Worm (Caenorhabditis elegans) whole organism, L2 larva: ENCODE results near the gene ver-3.

Source experiments
- C34F6.9 ChIP-seq: fragments of 150-350 bp; optimal IDR thresholded peaks from 2 replicates; lab custom pipeline; 2014; ENCODE audit warnings: missing biosample characterization, missing genetic modification characterization
- F13H6.1 ChIP-seq: sonication (generic microtip); optimal IDR thresholded peaks from 2 replicates; lab custom pipeline; 2016; ENCODE audit warnings: missing genetic modification characterization, missing compliant biosample characterization
- Y55F3AM.14 ChIP-seq: fragments of 200-800 bp; sonication (Bioruptor generic); optimal IDR thresholded peaks from 2 replicates; lab custom pipeline; 2018; ENCODE audit warnings: mild to moderate bottlenecking, missing genetic modification characterization, missing compliant biosample characterization
- ZK546.5 ChIP-seq: sonication (generic microtip); optimal IDR thresholded peaks from 2 replicates; lab custom pipeline; 2017; ENCODE audit warnings: missing biosample characterization, missing genetic modification characterization
- alr-1 ChIP-seq: fragments of 150-350 bp; optimal IDR thresholded peaks from 2 replicates; lab custom pipeline; 2014; ENCODE audit warnings: missing biosample characterization, missing genetic modification characterization
- aly-2 ChIP-seq: fragments of 150-350 bp; optimal IDR thresholded peaks from 2 replicates; lab custom pipeline; 2014; ENCODE audit warnings: missing biosample characterization, missing genetic modification characterization
- ama-1 ChIP-seq: fragments of 150-350 bp; optimal IDR thresholded peaks from 2 replicates; lab custom pipeline; 2018; ENCODE audit warnings: inconsistent platforms
- blmp-1 ChIP-seq: sonication (generic microtip); optimal IDR thresholded peaks from 2 replicates; lab custom pipeline; 2017; ENCODE audit warnings: missing genetic modification characterization, mild to moderate bottlenecking, missing compliant biosample characterization, antibody characterized with exemption, moderate library complexity; ENCODE audit not compliant: insufficient read depth
- ceh-16 ChIP-seq: fragments of 150-350 bp; optimal IDR thresholded peaks from 2 replicates; lab custom pipeline; 2014; ENCODE audit warnings: missing biosample characterization, missing genetic modification characterization
- ceh-82 ChIP-seq: fragments of 150-350 bp; optimal IDR thresholded peaks from 2 replicates; lab custom pipeline; 2014; ENCODE audit warnings: missing biosample characterization, missing genetic modification characterization
- crh-2 ChIP-seq: sonication (generic microtip); optimal IDR thresholded peaks from 2 replicates; lab custom pipeline; 2017; ENCODE audit warnings: missing biosample characterization, missing genetic modification characterization
- dmd-4 ChIP-seq: sonication (generic microtip); optimal IDR thresholded peaks from 2 replicates; lab custom pipeline; 2017; ENCODE audit warnings: missing biosample characterization, missing genetic modification characterization
- egl-27 ChIP-seq: sonication (generic microtip); optimal IDR thresholded peaks from 3 replicates; lab custom pipeline; 2017; ENCODE audit warnings: missing biosample characterization, missing genetic modification reagents, missing genetic modification characterization
- elt-1 ChIP-seq: fragments of 150-350 bp; optimal IDR thresholded peaks from 2 replicates; lab custom pipeline; 2014; ENCODE audit warnings: missing biosample characterization, missing genetic modification characterization
- elt-3 ChIP-seq: sonication (generic microtip); optimal IDR thresholded peaks from 2 replicates; lab custom pipeline; 2017; ENCODE audit warnings: missing biosample characterization, missing genetic modification characterization
- fos-1 ChIP-seq: fragments of 150-350 bp; optimal IDR thresholded peaks from 2 replicates; lab custom pipeline; 2014; ENCODE audit warnings: missing biosample characterization, missing genetic modification characterization
- lin-11 ChIP-seq: fragments of 150-350 bp; sonication (generic microtip); optimal IDR thresholded peaks from 2 replicates; lab custom pipeline; 2014; ENCODE audit warnings: missing biosample characterization, missing genetic modification characterization, inconsistent platforms, mixed read lengths
- lin-13 ChIP-seq: fragments of 150-350 bp; optimal IDR thresholded peaks from 2 replicates; lab custom pipeline; 2014; ENCODE audit warnings: missing biosample characterization, missing genetic modification reagents, missing genetic modification characterization
- lin-39 ChIP-seq: fragments of 150-350 bp; optimal IDR thresholded peaks from 2 replicates; lab custom pipeline; 2014; ENCODE audit warnings: missing biosample characterization, missing genetic modification reagents, missing genetic modification characterization
- lsy-2 ChIP-seq, 2 experiments: fragments of 150-350 bp in 1 of 2; sonication (generic microtip) in 1 of 2; optimal IDR thresholded peaks; 2 replicates each; lab custom pipeline; 2014 to 2017; ENCODE audit warnings: missing biosample characterization in 2 of 2, missing genetic modification characterization in 2 of 2
- mab-5 ChIP-seq: fragments of 150-350 bp; optimal IDR thresholded peaks from 2 replicates; lab custom pipeline; 2014; ENCODE audit warnings: missing biosample characterization, missing genetic modification characterization
- mbf-1 ChIP-seq: sonication (generic microtip); optimal IDR thresholded peaks from 2 replicates; lab custom pipeline; 2017; ENCODE audit warnings: missing biosample characterization, missing genetic modification characterization
- mdl-1 ChIP-seq, 2 experiments: fragments of 150-350 bp in 1 of 2; sonication (generic microtip) in 1 of 2; optimal IDR thresholded peaks; 2 replicates each; lab custom pipeline; 2017; ENCODE audit warnings: missing biosample characterization in 2 of 2, missing genetic modification characterization in 2 of 2
- nhr-12 ChIP-seq: fragments of 150-350 bp; optimal IDR thresholded peaks from 2 replicates; lab custom pipeline; 2014; ENCODE audit warnings: missing biosample characterization, missing genetic modification characterization
- nhr-129 ChIP-seq: fragments of 150-350 bp; optimal IDR thresholded peaks from 2 replicates; lab custom pipeline; 2014; ENCODE audit warnings: missing biosample characterization, missing genetic modification characterization
- nhr-21 ChIP-seq: fragments of 150-350 bp; optimal IDR thresholded peaks from 2 replicates; lab custom pipeline; 2014; ENCODE audit warnings: missing biosample characterization, missing genetic modification characterization
- nhr-23 ChIP-seq: fragments of 150-350 bp; optimal IDR thresholded peaks from 2 replicates; lab custom pipeline; 2014; ENCODE audit warnings: missing biosample characterization, missing genetic modification reagents, missing genetic modification characterization
- nhr-6 ChIP-seq: fragments of 150-350 bp; optimal IDR thresholded peaks from 2 replicates; lab custom pipeline; 2014; ENCODE audit warnings: missing biosample characterization, missing genetic modification characterization
- nhr-77 ChIP-seq: fragments of 150-350 bp; optimal IDR thresholded peaks from 2 replicates; lab custom pipeline; 2014; ENCODE audit warnings: missing biosample characterization, missing genetic modification characterization
- peb-1 ChIP-seq: fragments of 150-350 bp; optimal IDR thresholded peaks from 2 replicates; lab custom pipeline; 2014; ENCODE audit warnings: missing biosample characterization, missing genetic modification characterization
- sem-4 ChIP-seq: fragments of 150-350 bp; optimal IDR thresholded peaks from 2 replicates; lab custom pipeline; 2014; ENCODE audit warnings: missing biosample characterization, missing genetic modification reagents, missing genetic modification characterization
- skn-1 ChIP-seq: sonication (generic microtip); optimal IDR thresholded peaks from 2 replicates; lab custom pipeline; 2017; ENCODE audit warnings: missing biosample characterization, missing genetic modification characterization
- sma-3 ChIP-seq: sonication (generic microtip); optimal IDR thresholded peaks from 2 replicates; lab custom pipeline; 2016; ENCODE audit warnings: missing genetic modification reagents, missing genetic modification characterization, missing compliant biosample characterization
- sma-9 ChIP-seq, 2 experiments: fragments of 150-350 bp in 1 of 2; sonication (generic microtip) in 1 of 2; optimal IDR thresholded peaks; 2 replicates each; lab custom pipeline; 2014 to 2016; ENCODE audit warnings: missing genetic modification characterization in 2 of 2, mild to moderate bottlenecking in 1 of 2, missing biosample characterization in 1 of 2, missing compliant biosample characterization in 1 of 2, missing genetic modification reagents in 1 of 2, moderate library complexity in 1 of 2
- snpc-4 ChIP-seq: fragments of 150-350 bp; optimal IDR thresholded peaks from 2 replicates; lab custom pipeline; 2014; ENCODE audit warnings: missing biosample characterization, missing genetic modification characterization
- unc-39 ChIP-seq: fragments of 150-350 bp; optimal IDR thresholded peaks from 2 replicates; lab custom pipeline; 2014; ENCODE audit warnings: missing biosample characterization, missing genetic modification characterization
- unc-55 ChIP-seq: fragments of 150-350 bp; sonication (generic microtip); optimal IDR thresholded peaks from 3 replicates; lab custom pipeline; 2014; ENCODE audit warnings: missing biosample characterization, missing genetic modification reagents, missing genetic modification characterization
- unc-62 ChIP-seq: fragments of 150-350 bp; optimal IDR thresholded peaks from 2 replicates; lab custom pipeline; 2014; ENCODE audit warnings: missing biosample characterization, missing genetic modification reagents, missing genetic modification characterization
- zag-1 ChIP-seq: fragments of 150-350 bp; optimal IDR thresholded peaks from 2 replicates; lab custom pipeline; 2014; ENCODE audit warnings: missing biosample characterization, missing genetic modification characterization
- ztf-1 ChIP-seq: fragments of 200-800 bp; sonication (Bioruptor generic); conservative IDR thresholded peaks from 2 replicates; pipeline ENCODE4 v1.3.6; 2022; ENCODE audit warnings: missing genetic modification characterization, missing compliant biosample characterization
- ztf-11 ChIP-seq: sonication (generic microtip); optimal IDR thresholded peaks from 2 replicates; lab custom pipeline; 2017; ENCODE audit warnings: missing biosample characterization, missing genetic modification characterization

ver-3 gene

ce11 chrX:11034430-11035117 lies 42.3 kb downstream of the ver-3 start:
- TF ChIP-seq mab-5 (peak; percentile 50), dmd-4 (tag; lab: Kevin White, UChicago) (no peak), Y55F3AM.14 (GFP tag; lab: Kevin White, UChicago) (peak; percentile 24), ztf-1 (GFP tag; lab: Robert Waterston, UW) (no peak), egl-27 (tag; lab: Kevin White, UChicago) (peak; percentile 34), C34F6.9 (tag; lab: Kevin White, UChicago) (peak; percentile 63), elt-3 (tag; lab: Kevin White, UChicago) (no peak), crh-2 (tag; lab: Kevin White, UChicago) (peak; percentile 68), mbf-1 (tag; lab: Kevin White, UChicago) (no peak), nhr-21 (tag; lab: Kevin White, UChicago) (no peak), alr-1 (tag; lab: Kevin White, UChicago) (no peak), skn-1 (tag; lab: Kevin White, UChicago) (no peak), sem-4 (tag; lab: Kevin White, UChicago) (peak; percentile 25), ceh-82 (no peak), sma-9 (GFP tag; optimal IDR thresholded peaks at IDR 0.05; lab: Kevin White, UChicago) (peak; percentile 29), sma-9 (tag; optimal IDR thresholded peaks at IDR 0.05; lab: Kevin White, UChicago) (no peak), unc-62 (GFP tag; lab: Kevin White, UChicago) (no peak), ceh-16 (no peak), zag-1 (tag; lab: Kevin White, UChicago) (no peak), lin-39 (tag; lab: Kevin White, UChicago) (no peak), unc-55 (peak; percentile 6), ama-1 (lab: Kevin White, UChicago) (no peak), unc-39 (tag; lab: Kevin White, UChicago) (no peak), lsy-2 (tag; optimal IDR thresholded peaks at IDR 0.05; lab: Kevin White, UChicago) (peak in 1 of 2 experiments; percentile 42), nhr-129 (tag; lab: Kevin White, UChicago) (peak; percentile 63), fos-1 (no peak), F13H6.1 (tag; lab: Kevin White, UChicago) (peak; percentile 60), ZK546.5 (tag; lab: Kevin White, UChicago) (no peak), lin-11 (tag; lab: Kevin White, UChicago) (no peak), elt-1 (tag; lab: Kevin White, UChicago) (no peak), nhr-77 (tag; lab: Kevin White, UChicago) (no peak), aly-2 (tag; lab: Kevin White, UChicago) (no peak), nhr-12 (tag; lab: Kevin White, UChicago) (no peak), snpc-4 (tag; lab: Kevin White, UChicago) (no peak), ztf-11 (tag; lab: Kevin White, UChicago) (no peak), nhr-23 (no peak), peb-1 (tag; lab: Kevin White, UChicago) (no peak), lin-13 (peak; percentile 0)
- TF ChIP-seq, all 48 proteins: peak for 12

- TF ChIP-seq ceh-16, result no peak
- TF ChIP-seq F13H6.1 (tag; lab: Kevin White, UChicago), result peak; percentile 74
- no peak for TF ChIP-seq nhr-77 (tag; lab: Kevin White, UChicago)
- TF ChIP-seq ztf-11 (tag; lab: Kevin White, UChicago), result no peak
- TF ChIP-seq mab-5, result peak; percentile 28
- peak; percentile 25 for TF ChIP-seq C34F6.9 (tag; lab: Kevin White, UChicago)
- TF ChIP-seq alr-1 (tag; lab: Kevin White, UChicago), result no peak
- TF ChIP-seq sma-9 (GFP tag; optimal IDR thresholded peaks at IDR 0.05; lab: Kevin White, UChicago), result peak; percentile 50
- no peak for TF ChIP-seq sma-9 (tag; optimal IDR thresholded peaks at IDR 0.05; lab: Kevin White, UChicago)
- TF ChIP-seq crh-2 (tag; lab: Kevin White, UChicago), result no peak
- TF ChIP-seq nhr-12 (tag; lab: Kevin White, UChicago), result no peak
- no peak for TF ChIP-seq elt-3 (tag; lab: Kevin White, UChicago)
- TF ChIP-seq mdl-1 (tag; optimal IDR thresholded peaks at IDR 0.05; lab: Kevin White, UChicago), result no peak
- peak; percentile 16 for TF ChIP-seq nhr-129 (tag; lab: Kevin White, UChicago)
- TF ChIP-seq nhr-6, result peak; percentile 5
- TF ChIP-seq peb-1 (tag; lab: Kevin White, UChicago), result no peak
- no peak for TF ChIP-seq sma-3 (GFP tag; lab: Kevin White, UChicago)
- TF ChIP-seq blmp-1 (tag; lab: Kevin White, UChicago), result no peak
- no peak for TF ChIP-seq nhr-21 (tag; lab: Kevin White, UChicago)
- peak in 1 of 2 experiments; percentile 9 for TF ChIP-seq lsy-2 (tag; optimal IDR thresholded peaks at IDR 0.05; lab: Kevin White, UChicago)
Observed at ce11 chrX:11035563-11035962, 43.3 kb downstream of the ver-3 start.
